Worm (Caenorhabditis elegans) whole organism, young adult: ENCODE data around the gene nep-21.

Experiments
- C06A6.2 ChIP-seq: fragments of 200-800 bp; sonication (Bioruptor generic); conservative IDR thresholded peaks from 2 replicates; pipeline ENCODE4 v1.3.6; 2022; ENCODE audit warnings: missing genetic modification characterization, missing compliant biosample characterization
- D2030.7 ChIP-seq: fragments of 200-800 bp; sonication (Bioruptor generic); IDR thresholded peaks from 2 replicates; pipeline ENCODE4 v1.3.6; 2022; ENCODE audit warnings: missing genetic modification reagents, missing genetic modification characterization, missing compliant biosample characterization
- T07F8.4 ChIP-seq: sonication (generic microtip); optimal IDR thresholded peaks from 2 replicates; lab custom pipeline; 2016; ENCODE audit warnings: mild to moderate bottlenecking, missing genetic modification characterization, moderate library complexity, missing compliant biosample characterization
- him-1 ChIP-seq: sonication (generic microtip); optimal IDR thresholded peaks from 2 replicates; lab custom pipeline; 2016; ENCODE audit warnings: missing genotype, missing genetic modification reagents, missing genetic modification characterization, missing compliant biosample characterization
- snpc-4 ChIP-seq, 5 experiments: fragments of 150-350 bp in 1 of 5; sonication (generic microtip) in 4 of 5; optimal IDR thresholded peaks; 2 replicates each; lab custom pipeline; 2014 to 2018; ENCODE audit warnings: missing genetic modification characterization in 5 of 5, missing biosample characterization in 3 of 5, antibody characterized with exemption in 2 of 5, mild to moderate bottlenecking in 2 of 5, missing compliant biosample characterization in 2 of 5, missing genotype in 2 of 5, moderate library complexity in 2 of 5, missing genetic modification reagents in 1 of 5
- ztf-28 ChIP-seq: fragments of 200-800 bp; sonication (Bioruptor generic); IDR thresholded peaks from 2 replicates; pipeline ENCODE4 v1.3.6; 2022; ENCODE audit warnings: missing genetic modification reagents, missing genetic modification characterization, missing compliant biosample characterization
- ztf-6 ChIP-seq: fragments of 200-800 bp; sonication (Bioruptor generic); IDR thresholded peaks from 2 replicates; pipeline ENCODE4 v1.3.6; 2022; ENCODE audit warnings: missing genetic modification reagents, missing genetic modification characterization, missing compliant biosample characterization

- TF ChIP-seq ztf-6 (GFP tag; lab: Robert Waterston, UW) (no peak), C06A6.2 (GFP tag; lab: Robert Waterston, UW) (no peak), D2030.7 (GFP tag; lab: Robert Waterston, UW) (no peak), T07F8.4 (tag; lab: Kevin White, UChicago) (no peak), him-1 (tag; lab: Kevin White, UChicago) (no peak), ztf-28 (no peak), snpc-4 (GFP tag; optimal IDR thresholded peaks at IDR 0.05; lab: Kevin White, UChicago) (no peak), snpc-4 (tag; optimal IDR thresholded peaks at IDR 0.05; lab: Kevin White, UChicago) (no peak)
Observed at ce11 chrV:14256813-14257212, 30.5 kb upstream of the nep-21 start, which contains the start of gene sre-8.
